Fruit fly (Drosophila melanogaster) whole organism, embryonic: ENCODE measurements around the gene Ctr9.

Experiments used
- Adf1 ChIP-seq: fragments of 200-800 bp; sonication (Bioruptor generic); IDR thresholded peaks from 2 replicates; pipeline ENCODE4 v1.3.6; 2022; ENCODE audit warnings: missing biosample characterization, missing genetic modification characterization
- Atf6 ChIP-seq: fragments of 200-800 bp; sonication (Bioruptor generic); IDR thresholded peaks from 2 replicates; pipeline ENCODE4 v1.3.6; 2022; ENCODE audit warnings: missing biosample characterization, missing genetic modification characterization
- Bteb2 ChIP-seq: fragments of 200-800 bp; sonication (Bioruptor generic); optimal IDR thresholded peaks from 2 replicates; lab custom pipeline; 2016; ENCODE audit warnings: missing biosample characterization, missing genetic modification characterization
- CG10462 ChIP-seq: fragments of 200-800 bp; sonication (Bioruptor generic); optimal IDR thresholded peaks from 2 replicates; lab custom pipeline; 2016; ENCODE audit warnings: missing biosample characterization, missing genetic modification characterization
- CG11560 ChIP-seq: fragments of 200-800 bp; sonication (Bioruptor generic); IDR thresholded peaks from 3 replicates; pipeline ENCODE4 v1.3.6; 2022; ENCODE audit warnings: missing biosample characterization, missing genetic modification characterization
- CG13123 ChIP-seq: fragments of 200-800 bp; sonication (Bioruptor generic); optimal IDR thresholded peaks from 2 replicates; lab custom pipeline; 2016; ENCODE audit warnings: missing biosample characterization, missing genetic modification characterization
- CG13287 ChIP-seq: fragments of 200-800 bp; sonication (Bioruptor generic); IDR thresholded peaks from 2 replicates; pipeline ENCODE4 v1.3.6; 2022; ENCODE audit warnings: missing biosample characterization, missing genetic modification characterization; ENCODE audit not compliant: partially characterized antibody
- CG13424 ChIP-seq: fragments of 200-800 bp; sonication (Bioruptor generic); optimal IDR thresholded peaks from 2 replicates; lab custom pipeline; 2019; ENCODE audit warnings: missing biosample characterization, mild to moderate bottlenecking, missing genetic modification characterization, moderate library complexity
- CG14860 ChIP-seq: fragments of 200-800 bp; sonication (Bioruptor generic); IDR thresholded peaks from 3 replicates; pipeline ENCODE4 v1.3.6; 2022; ENCODE audit warnings: missing biosample characterization, missing genetic modification characterization; ENCODE audit not compliant: partially characterized antibody
- CG1603 ChIP-seq: fragments of 200-800 bp; sonication (Bioruptor generic); optimal IDR thresholded peaks from 2 replicates; lab custom pipeline; 2019; ENCODE audit warnings: missing biosample characterization, mild to moderate bottlenecking, missing genetic modification characterization, moderate library complexity
- CG16863 ChIP-seq: fragments of 200-800 bp; sonication (Bioruptor generic); optimal IDR thresholded peaks from 3 replicates; lab custom pipeline; 2016; ENCODE audit warnings: missing biosample characterization, missing genetic modification characterization
- CG18599 ChIP-seq: fragments of 200-800 bp; sonication (Bioruptor generic); optimal IDR thresholded peaks from 3 replicates; lab custom pipeline; 2017; ENCODE audit warnings: missing biosample characterization, missing genetic modification characterization, mild to moderate bottlenecking, moderate library complexity, missing genetic modification reagents
- CG18764 ChIP-seq: fragments of 200-800 bp; sonication (Bioruptor generic); optimal IDR thresholded peaks from 3 replicates; lab custom pipeline; 2016; ENCODE audit warnings: missing biosample characterization, missing genetic modification characterization
- CG2712 ChIP-seq: fragments of 200-800 bp; optimal IDR thresholded peaks from 3 replicates; lab custom pipeline; 2019; ENCODE audit warnings: missing biosample characterization, mild to moderate bottlenecking, missing genetic modification characterization, moderate library complexity
- CG34376 ChIP-seq: fragments of 200-800 bp; sonication (Bioruptor generic); optimal IDR thresholded peaks from 2 replicates; lab custom pipeline; 2018; ENCODE audit warnings: missing biosample characterization, mild to moderate bottlenecking, missing genetic modification characterization
- CG4328 ChIP-seq: fragments of 200-800 bp; sonication (Bioruptor generic); optimal IDR thresholded peaks from 3 replicates; lab custom pipeline; 2017; ENCODE audit warnings: missing biosample characterization, missing genetic modification reagents, missing genetic modification characterization
- CG7786 ChIP-seq: fragments of 200-800 bp; sonication (Bioruptor generic); optimal IDR thresholded peaks from 2 replicates; lab custom pipeline; 2016; ENCODE audit warnings: missing biosample characterization, missing genetic modification characterization
- CG9727 ChIP-seq: fragments of 200-800 bp; sonication (Bioruptor generic); optimal IDR thresholded peaks from 3 replicates; lab custom pipeline; 2017; ENCODE audit warnings: missing biosample characterization, mild to moderate bottlenecking, missing genetic modification characterization
- CHES-1-like ChIP-seq: fragments of 200-800 bp; sonication (Bioruptor generic); optimal IDR thresholded peaks from 2 replicates; lab custom pipeline; 2016; ENCODE audit warnings: missing biosample characterization, missing genetic modification characterization
- Chrac-16 ChIP-seq: fragments of 200-800 bp; sonication (Bioruptor generic); optimal IDR thresholded peaks from 3 replicates; lab custom pipeline; 2016; ENCODE audit warnings: missing biosample characterization, missing genetic modification characterization
- Dad ChIP-seq: fragments of 200-800 bp; sonication (Bioruptor generic); optimal IDR thresholded peaks from 3 replicates; lab custom pipeline; 2016; ENCODE audit warnings: missing biosample characterization, missing genetic modification characterization
- ERR ChIP-seq: fragments of 200-800 bp; sonication (Bioruptor generic); optimal IDR thresholded peaks from 2 replicates; lab custom pipeline; 2016; ENCODE audit warnings: missing biosample characterization, missing genetic modification characterization
- Ets97D ChIP-seq: fragments of 200-800 bp; sonication (Bioruptor generic); optimal IDR thresholded peaks from 3 replicates; lab custom pipeline; 2016; ENCODE audit warnings: missing biosample characterization, missing genetic modification characterization
- Fer1 ChIP-seq: fragments of 200-800 bp; sonication (Bioruptor generic); optimal IDR thresholded peaks from 2 replicates; lab custom pipeline; 2017; ENCODE audit warnings: missing biosample characterization, mild to moderate bottlenecking, missing genetic modification characterization
- GATAe ChIP-seq: fragments of 200-800 bp; sonication (Bioruptor generic); conservative IDR thresholded peaks from 2 replicates; pipeline ENCODE4 v1.3.6; 2022; ENCODE audit warnings: missing biosample characterization, missing genetic modification characterization
- HLH54F ChIP-seq: fragments of 200-800 bp; sonication (Bioruptor generic); optimal IDR thresholded peaks from 3 replicates; lab custom pipeline; 2016; ENCODE audit warnings: missing biosample characterization, missing genetic modification characterization
- Hmx ChIP-seq: fragments of 200-800 bp; sonication (Bioruptor generic); optimal IDR thresholded peaks from 2 replicates; lab custom pipeline; 2016; ENCODE audit warnings: missing biosample characterization, missing genetic modification characterization
- Lpt ChIP-seq: fragments of >200 bp; optimal IDR thresholded peaks from 2 replicates; lab custom pipeline; 2018; ENCODE audit warnings: missing biosample characterization, missing genetic modification characterization
- Mad ChIP-seq: fragments of 200-800 bp; sonication (Bioruptor generic); optimal IDR thresholded peaks from 2 replicates; lab custom pipeline; 2016; ENCODE audit warnings: missing biosample characterization, missing genetic modification characterization
- Max ChIP-seq: fragments of 200-800 bp; sonication (Bioruptor generic); optimal IDR thresholded peaks from 2 replicates; lab custom pipeline; 2016; ENCODE audit warnings: missing biosample characterization, mild to moderate bottlenecking, missing genetic modification characterization
- Mes4 ChIP-seq: fragments of 200-800 bp; sonication (Bioruptor generic); optimal IDR thresholded peaks from 2 replicates; lab custom pipeline; 2016; ENCODE audit warnings: missing biosample characterization, missing genetic modification characterization
- Myb ChIP-seq: fragments of 200-800 bp; sonication (Bioruptor generic); optimal IDR thresholded peaks from 2 replicates; lab custom pipeline; 2016; ENCODE audit warnings: missing biosample characterization, missing genetic modification characterization
- Oli ChIP-seq: fragments of 200-800 bp; sonication (Bioruptor generic); optimal IDR thresholded peaks from 2 replicates; lab custom pipeline; 2018; ENCODE audit warnings: missing biosample characterization, mild to moderate bottlenecking, missing genetic modification characterization, moderate library complexity
- Scr ChIP-seq: fragments of 200-800 bp; sonication (Bioruptor generic); IDR thresholded peaks from 2 replicates; pipeline ENCODE4 v1.3.6; 2022; ENCODE audit warnings: missing biosample characterization, missing genetic modification characterization; ENCODE audit not compliant: partially characterized antibody
- Xbp1 ChIP-seq: fragments of 200-800 bp; sonication (Bioruptor generic); optimal IDR thresholded peaks from 3 replicates; lab custom pipeline; 2016; ENCODE audit warnings: missing biosample characterization, mild to moderate bottlenecking, missing genetic modification characterization
- br ChIP-seq: fragments of >200 bp; optimal IDR thresholded peaks from 2 replicates; lab custom pipeline; 2017
- chm ChIP-seq: fragments of 200-800 bp; sonication (Bioruptor generic); IDR thresholded peaks from 2 replicates; pipeline ENCODE4 v1.3.6; 2022; ENCODE audit warnings: missing biosample characterization, missing genetic modification characterization
- dmrt11E ChIP-seq: fragments of 200-800 bp; sonication (Bioruptor generic); optimal IDR thresholded peaks from 3 replicates; lab custom pipeline; 2018; ENCODE audit warnings: missing biosample characterization, mild to moderate bottlenecking, missing genetic modification characterization, moderate library complexity
- emc ChIP-seq: fragments of 200-800 bp; sonication (Bioruptor generic); optimal IDR thresholded peaks from 2 replicates; lab custom pipeline; 2016; ENCODE audit warnings: missing biosample characterization, missing genetic modification characterization
- eyg ChIP-seq: fragments of 200-800 bp; sonication (Bioruptor generic); optimal IDR thresholded peaks from 3 replicates; lab custom pipeline; 2016; ENCODE audit warnings: missing biosample characterization, missing genetic modification characterization
- gfzf ChIP-seq: fragments of 200-800 bp; sonication (Bioruptor generic); optimal IDR thresholded peaks from 2 replicates; lab custom pipeline; 2016; ENCODE audit warnings: missing biosample characterization, mild to moderate bottlenecking, missing genetic modification characterization, moderate library complexity
- lmd ChIP-seq: fragments of 200-800 bp; sonication (Bioruptor generic); IDR thresholded peaks from 2 replicates; pipeline ENCODE4 v1.3.6; 2022; ENCODE audit warnings: missing biosample characterization, missing genetic modification characterization
- mam ChIP-seq: fragments of 200-800 bp; sonication (Bioruptor generic); optimal IDR thresholded peaks from 3 replicates; lab custom pipeline; 2016; ENCODE audit warnings: missing biosample characterization, missing genetic modification characterization
- nerfin-1 ChIP-seq: fragments of 200-800 bp; sonication (Bioruptor generic); optimal IDR thresholded peaks from 3 replicates; lab custom pipeline; 2019; ENCODE audit warnings: missing biosample characterization, mild to moderate bottlenecking, missing genetic modification characterization, moderate library complexity
- phol ChIP-seq: fragments of 200-800 bp; sonication (Bioruptor generic); optimal IDR thresholded peaks from 3 replicates; lab custom pipeline; 2018; ENCODE audit warnings: missing biosample characterization, mild to moderate bottlenecking, missing genetic modification characterization, moderate library complexity
- repo ChIP-seq: fragments of 200-800 bp; sonication (Bioruptor generic); optimal IDR thresholded peaks from 2 replicates; lab custom pipeline; 2016; ENCODE audit warnings: missing biosample characterization, missing genetic modification characterization
- sqz ChIP-seq: fragments of 200-800 bp; sonication (Bioruptor generic); optimal IDR thresholded peaks from 3 replicates; lab custom pipeline; 2018; ENCODE audit warnings: missing biosample characterization, mild to moderate bottlenecking, missing genetic modification characterization
- tin ChIP-seq: fragments of 200-800 bp; sonication (Bioruptor generic); optimal IDR thresholded peaks from 3 replicates; lab custom pipeline; 2016; ENCODE audit warnings: missing biosample characterization, missing genetic modification characterization
- unpg ChIP-seq: fragments of 200-800 bp; sonication (Bioruptor generic); optimal IDR thresholded peaks from 3 replicates; lab custom pipeline; 2018; ENCODE audit warnings: missing biosample characterization, mild to moderate bottlenecking, missing genetic modification characterization, moderate library complexity
- vvl ChIP-seq: fragments of 200-800 bp; sonication (Bioruptor generic); IDR thresholded peaks from 2 replicates; pipeline ENCODE4 v1.3.6; 2022; ENCODE audit warnings: missing biosample characterization, missing genetic modification characterization
- zfh1 ChIP-seq: fragments of 200-800 bp; sonication (Bioruptor generic); IDR thresholded peaks from 3 replicates; pipeline ENCODE4 v1.3.6; 2022; ENCODE audit warnings: missing biosample characterization, missing genetic modification characterization

The Ctr9 gene

DNA sequence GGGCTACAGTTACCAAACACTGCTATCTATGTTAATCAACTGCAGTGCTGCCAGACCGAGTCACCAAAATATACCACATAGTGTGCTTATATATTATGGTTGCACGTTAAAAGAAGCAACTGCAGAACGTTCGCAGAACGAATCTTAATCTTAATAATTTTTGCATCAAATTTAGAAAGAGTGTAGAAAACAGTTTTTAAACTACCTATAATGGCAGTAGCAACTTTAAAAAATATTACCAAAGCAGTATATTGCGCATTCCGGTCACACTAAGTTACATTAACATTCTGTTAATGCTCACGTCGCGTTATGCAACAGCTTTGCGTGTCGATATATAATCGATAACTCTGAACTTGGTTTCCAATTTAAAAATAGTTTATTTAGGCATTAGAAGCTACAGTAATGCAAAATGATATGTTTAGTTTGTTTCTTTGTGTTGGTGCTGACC is 35.1 kb downstream of the Ctr9 start, which contains the start of gene indra (continued):
- TF ChIP-seq CG34376 (GFP tag; lab: Kevin White, UChicago) (no peak), Lpt (GFP tag; lab: Kevin White, UChicago) (no peak), lmd (GFP tag; lab: Robert Waterston, UW) (peak; percentile 37; the same call in 1 of the 2 replicates), CG13424 (tag; lab: Kevin White, UChicago) (peak; percentile 76), Mes4 (GFP tag; lab: Kevin White, UChicago) (peak; percentile 49), nerfin-1 (tag; lab: Kevin White, UChicago) (peak; percentile 33), CG4328 (GFP tag; lab: Kevin White, UChicago) (peak; percentile 49), ERR (GFP tag; lab: Kevin White, UChicago) (peak; percentile 62), Ets97D (peak; percentile 75), CHES-1-like (peak; percentile 74), mam (peak; percentile 52), CG10462 (GFP tag; lab: Kevin White, UChicago) (peak; percentile 36), Max (peak; percentile 81), CG18764 (GFP tag; lab: Kevin White, UChicago) (peak; percentile 25), CG13287 (GFP tag; lab: Robert Waterston, UW) (peak; percentile 67; the same call in 1 of the 2 replicates), Adf1 (GFP tag; lab: Robert Waterston, UW) (no peak), eyg (GFP tag; lab: Kevin White, UChicago) (peak; percentile 14), Myb (GFP tag; lab: Kevin White, UChicago) (peak; percentile 71), emc (GFP tag; lab: Kevin White, UChicago) (no peak), CG13123 (GFP tag; lab: Kevin White, UChicago) (peak; percentile 27), Xbp1 (GFP tag; lab: Kevin White, UChicago) (peak; percentile 68), repo (peak; percentile 12), CG11560 (peak; percentile 56; the same call in 2 of the 3 replicates), br (no peak), CG1603 (peak; percentile 27), CG2712 (no peak), phol (tag; lab: Kevin White, UChicago) (peak; percentile 77), gfzf (GFP tag; lab: Kevin White, UChicago) (peak; percentile 79), Oli (tag; lab: Kevin White, UChicago) (no peak), CG9727 (GFP tag; lab: Kevin White, UChicago) (peak; percentile 51), vvl (GFP tag; lab: Robert Waterston, UW) (peak; percentile 74), CG18599 (GFP tag; lab: Kevin White, UChicago) (peak; percentile 61), tin (peak; percentile 56), Mad (peak; percentile 58), sqz (GFP tag; lab: Kevin White, UChicago) (peak; percentile 92), zfh1 (GFP tag; lab: Robert Waterston, UW) (peak; percentile 50; the same call in 1 of the 3 replicates), Hmx (GFP tag; lab: Kevin White, UChicago) (no peak), Scr (peak; percentile 68), HLH54F (GFP tag; lab: Kevin White, UChicago) (peak; percentile 70), Atf6 (GFP tag; lab: Robert Waterston, UW) (peak; percentile 44; the same call in 1 of the 2 replicates), Bteb2 (GFP tag; lab: Kevin White, UChicago) (peak; percentile 61), CG7786 (GFP tag; lab: Kevin White, UChicago) (peak; percentile 74), chm (0 out of 2 replicates have a peak, but pooled peaks have one; percentile 29), unpg (GFP tag; lab: Kevin White, UChicago) (peak; percentile 56), CG16863 (peak; percentile 20), GATAe (no peak), dmrt11E (peak; percentile 38), CG14860 (peak; percentile 38; the same call in 1 of the 3 replicates), Chrac-16 (peak; percentile 60), Fer1 (GFP tag; lab: Kevin White, UChicago) (peak; percentile 44), Dad (GFP tag; lab: Kevin White, UChicago) (peak; percentile 46)
